Worm (Caenorhabditis elegans) whole organism, L1 larva: ENCODE results near the gene sod-4.
A peak's percentile ranks its signal among the peaks of the same experiment; 100 is the strongest.

ENCODE experiments used
- C04F5.9 ChIP-seq: sonication (generic microtip); optimal IDR thresholded peaks from 2 replicates; lab custom pipeline; 2016; ENCODE audit warnings: missing genetic modification characterization, missing compliant biosample characterization
- C16A3.4 ChIP-seq: fragments of 150-350 bp; optimal IDR thresholded peaks from 2 replicates; lab custom pipeline; 2014; ENCODE audit warnings: missing biosample characterization, missing genetic modification characterization
- alr-1 ChIP-seq: fragments of 200-800 bp; sonication (Bioruptor generic); optimal IDR thresholded peaks from 2 replicates; lab custom pipeline; 2018; ENCODE audit warnings: borderline replicate concordance, mild to moderate bottlenecking, missing genetic modification characterization, missing compliant biosample characterization
- ama-1 ChIP-seq: fragments of 150-350 bp; optimal IDR thresholded peaks from 2 replicates; lab custom pipeline; 2014
- ceh-82 ChIP-seq, 3 experiments: fragments of 150-350 bp in 1 of 3; sonication (generic microtip) in 2 of 3; optimal IDR thresholded peaks; 2 replicates each; lab custom pipeline; 2014 to 2017; ENCODE audit warnings: missing biosample characterization in 3 of 3, missing genetic modification characterization in 3 of 3
- ceh-88 ChIP-seq: fragments of 200-800 bp; sonication (Bioruptor generic); IDR thresholded peaks from 2 replicates; pipeline ENCODE4 v1.3.6; 2022; ENCODE audit warnings: missing genetic modification characterization, missing compliant biosample characterization
- ceh-90 ChIP-seq: sonication (generic microtip); optimal IDR thresholded peaks from 2 replicates; lab custom pipeline; 2016; ENCODE audit warnings: missing genetic modification characterization, missing compliant biosample characterization
- ces-1 ChIP-seq: fragments of 150-350 bp; optimal IDR thresholded peaks from 2 replicates; lab custom pipeline; 2014; ENCODE audit warnings: missing biosample characterization, missing genetic modification reagents, missing genetic modification characterization
- dpl-1 ChIP-seq, 3 experiments: fragments of 150-350 bp in 2 of 3; sonication (generic microtip) in 1 of 3; optimal IDR thresholded peaks; 2 replicates each; lab custom pipeline; 2014 to 2017; ENCODE audit warnings: missing biosample characterization in 3 of 3, missing genetic modification characterization in 3 of 3, missing genetic modification reagents in 3 of 3
- dsc-1 ChIP-seq: sonication (generic microtip); optimal IDR thresholded peaks from 2 replicates; lab custom pipeline; 2016; ENCODE audit warnings: mild to moderate bottlenecking, missing genetic modification characterization, missing compliant biosample characterization
- efl-1 ChIP-seq, 4 experiments: fragments of 150-350 bp; optimal IDR thresholded peaks in 3 of 4; peaks in 1 of 4; 1 replicate in 1 of 4; 2 replicates in 3 of 4; lab custom pipeline; 2014; ENCODE audit warnings: missing biosample characterization in 2 of 4, missing genetic modification characterization in 2 of 4, missing genetic modification reagents in 2 of 4
- egl-13 ChIP-seq: sonication (generic microtip); optimal IDR thresholded peaks from 2 replicates; lab custom pipeline; 2016; ENCODE audit warnings: missing genotype, missing genetic modification reagents, missing genetic modification characterization, missing compliant biosample characterization
- egl-27 ChIP-seq, 2 experiments: fragments of 150-350 bp in 1 of 2; sonication (generic microtip); optimal IDR thresholded peaks; 3 replicates each; lab custom pipeline; 2017 to 2018; ENCODE audit warnings: missing biosample characterization in 2 of 2, missing genetic modification characterization in 2 of 2, missing genetic modification reagents in 2 of 2
- elt-3 ChIP-seq, 6 experiments: fragments of 150-350 bp in 1 of 6; sonication (generic microtip); optimal IDR thresholded peaks; 2 replicates each; lab custom pipeline; 2017 to 2018; ENCODE audit warnings: missing biosample characterization in 6 of 6, missing genetic modification characterization in 6 of 6, inconsistent platforms in 1 of 6
- fkh-10 ChIP-seq: sonication (generic microtip); optimal IDR thresholded peaks from 2 replicates; lab custom pipeline; 2017; ENCODE audit warnings: missing biosample characterization, missing genetic modification reagents, missing genetic modification characterization
- fkh-4 ChIP-seq: sonication (generic microtip); optimal IDR thresholded peaks from 2 replicates; lab custom pipeline; 2016; ENCODE audit warnings: missing compliant biosample characterization, missing genetic modification characterization, borderline replicate concordance
- fkh-8 ChIP-seq: sonication (generic microtip); optimal IDR thresholded peaks from 2 replicates; lab custom pipeline; 2016; ENCODE audit warnings: mild to moderate bottlenecking, missing genetic modification characterization, missing compliant biosample characterization
- grh-1 ChIP-seq: fragments of 200-800 bp; sonication (Bioruptor generic); IDR thresholded peaks from 2 replicates; pipeline ENCODE4 v1.3.6; 2022; ENCODE audit warnings: missing genetic modification reagents, missing genetic modification characterization, missing compliant biosample characterization
- irx-1 ChIP-seq: sonication (generic microtip); optimal IDR thresholded peaks from 2 replicates; lab custom pipeline; 2016; ENCODE audit warnings: missing genetic modification characterization, missing compliant biosample characterization
- isw-1 ChIP-seq: fragments of 200-800 bp; sonication (Bioruptor generic); IDR thresholded peaks from 2 replicates; pipeline ENCODE4 v1.3.6; 2022; ENCODE audit warnings: missing genetic modification characterization, missing compliant biosample characterization
- lin-13 ChIP-seq: fragments of 150-350 bp; optimal IDR thresholded peaks from 2 replicates; lab custom pipeline; 2014; ENCODE audit warnings: missing biosample characterization, missing genetic modification reagents, missing genetic modification characterization
- lin-35 ChIP-seq, 2 experiments: fragments of 150-350 bp; optimal IDR thresholded peaks; 2 replicates each; lab custom pipeline; 2014; ENCODE audit warnings: missing biosample characterization in 2 of 2, missing genetic modification characterization in 2 of 2, missing genetic modification reagents in 2 of 2
- lin-39 ChIP-seq: fragments of 150-350 bp; optimal IDR thresholded peaks from 2 replicates; lab custom pipeline; 2014; ENCODE audit warnings: missing biosample characterization, missing genetic modification reagents, missing genetic modification characterization
- lsy-2 ChIP-seq, 2 experiments: fragments of 150-350 bp; optimal IDR thresholded peaks; 2 replicates each; lab custom pipeline; 2014; ENCODE audit warnings: missing biosample characterization in 2 of 2, missing genetic modification characterization in 2 of 2
- mef-2 ChIP-seq: fragments of 150-350 bp; optimal IDR thresholded peaks from 2 replicates; lab custom pipeline; 2014; ENCODE audit warnings: missing biosample characterization, missing genetic modification characterization
- mep-1 ChIP-seq: fragments of 150-350 bp; optimal IDR thresholded peaks from 2 replicates; lab custom pipeline; 2014; ENCODE audit warnings: missing biosample characterization, missing genetic modification characterization
- nhr-28 ChIP-seq: fragments of 150-350 bp; optimal IDR thresholded peaks from 2 replicates; lab custom pipeline; 2014; ENCODE audit warnings: missing biosample characterization, missing genetic modification characterization
- nhr-47 ChIP-seq: sonication (generic microtip); optimal IDR thresholded peaks from 2 replicates; lab custom pipeline; 2016; ENCODE audit warnings: mild to moderate bottlenecking, missing genetic modification characterization, moderate library complexity, missing compliant biosample characterization
- nhr-76 ChIP-seq: sonication (generic microtip); optimal IDR thresholded peaks from 2 replicates; lab custom pipeline; 2017; ENCODE audit warnings: missing biosample characterization, missing genetic modification characterization
- nhr-77 ChIP-seq: fragments of 150-350 bp; optimal IDR thresholded peaks from 2 replicates; lab custom pipeline; 2014; ENCODE audit warnings: missing biosample characterization, missing genetic modification characterization
- nhr-84 ChIP-seq: sonication (generic microtip); optimal IDR thresholded peaks from 2 replicates; lab custom pipeline; 2017; ENCODE audit warnings: missing biosample characterization, missing genetic modification characterization
- nhr-90 ChIP-seq: sonication (generic microtip); optimal IDR thresholded peaks from 2 replicates; lab custom pipeline; 2016; ENCODE audit warnings: mild to moderate bottlenecking, missing genetic modification characterization, missing compliant biosample characterization; ENCODE audit not compliant: poor library complexity
- pag-3 ChIP-seq: sonication (generic microtip); optimal IDR thresholded peaks from 2 replicates; lab custom pipeline; 2017; ENCODE audit warnings: missing genetic modification characterization, mild to moderate bottlenecking, missing compliant biosample characterization, antibody characterized with exemption, borderline replicate concordance; ENCODE audit not compliant: insufficient read depth
- pax-3 ChIP-seq: fragments of 200-800 bp; sonication (Bioruptor generic); optimal IDR thresholded peaks from 2 replicates; lab custom pipeline; 2018; ENCODE audit warnings: mild to moderate bottlenecking, missing genetic modification characterization, moderate library complexity, missing compliant biosample characterization
- pqm-1 ChIP-seq: sonication (generic microtip); optimal IDR thresholded peaks from 3 replicates; lab custom pipeline; 2017; ENCODE audit warnings: missing biosample characterization, missing genetic modification characterization
- rnt-1 ChIP-seq: sonication (generic microtip); optimal IDR thresholded peaks from 2 replicates; lab custom pipeline; 2016; ENCODE audit warnings: mild to moderate bottlenecking, missing genetic modification characterization, moderate library complexity, missing compliant biosample characterization
- skn-1 ChIP-seq: fragments of 150-350 bp; optimal IDR thresholded peaks from 2 replicates; lab custom pipeline; 2014; ENCODE audit warnings: missing biosample characterization, missing genetic modification characterization
- snu-23 ChIP-seq: sonication (generic microtip); optimal IDR thresholded peaks from 2 replicates; lab custom pipeline; 2016; ENCODE audit warnings: missing genetic modification characterization, missing compliant biosample characterization
- sup-37 ChIP-seq: fragments of 200-800 bp; sonication (Bioruptor generic); optimal IDR thresholded peaks from 2 replicates; lab custom pipeline; 2018; ENCODE audit warnings: mild to moderate bottlenecking, missing genetic modification characterization, missing compliant biosample characterization
- tbx-2 ChIP-seq: sonication (generic microtip); optimal IDR thresholded peaks from 2 replicates; lab custom pipeline; 2016; ENCODE audit warnings: missing genetic modification characterization, missing compliant biosample characterization
- unc-62 ChIP-seq: fragments of 150-350 bp; optimal IDR thresholded peaks from 2 replicates; lab custom pipeline; 2014; ENCODE audit warnings: missing biosample characterization, missing genetic modification reagents, missing genetic modification characterization
- unc-86 ChIP-seq: sonication (generic microtip); optimal IDR thresholded peaks from 2 replicates; lab custom pipeline; 2016; ENCODE audit warnings: missing genetic modification characterization, missing compliant biosample characterization
- vab-15 ChIP-seq: sonication (generic microtip); optimal IDR thresholded peaks from 2 replicates; lab custom pipeline; 2017; ENCODE audit warnings: missing genotype, mild to moderate bottlenecking, missing genetic modification characterization, missing compliant biosample characterization
- xbp-1 ChIP-seq: sonication (generic microtip); optimal IDR thresholded peaks from 2 replicates; lab custom pipeline; 2016; ENCODE audit warnings: missing genetic modification characterization, missing compliant biosample characterization
- zag-1 ChIP-seq: fragments of 150-350 bp; optimal IDR thresholded peaks from 2 replicates; lab custom pipeline; 2014; ENCODE audit warnings: missing biosample characterization, missing genetic modification characterization
- ztf-11 ChIP-seq, 2 experiments: sonication (generic microtip); optimal IDR thresholded peaks; 2 replicates each; lab custom pipeline; 2016 to 2017; ENCODE audit warnings: missing genetic modification characterization in 2 of 2, missing biosample characterization in 1 of 2, missing compliant biosample characterization in 1 of 2
- ztf-4 ChIP-seq: fragments of 150-350 bp; optimal IDR thresholded peaks from 2 replicates; lab custom pipeline; 2014; ENCODE audit warnings: missing biosample characterization, missing genetic modification characterization

The sod-4 gene

ce11 chrIII:9523581-9523980, 23.4 kb upstream of the sod-4 start, which contains the start of gene mrps-23:
TSS of gene mrps-23 (minus strand) at chrIII:9523672.
- TF ChIP-seq nhr-47 (tag; lab: Kevin White, UChicago) (peak; percentile 7), snu-23 (GFP tag; lab: Kevin White, UChicago) (peak; percentile 20), elt-3 (tag; optimal IDR thresholded peaks at IDR 0.05; lab: Kevin White, UChicago) (peak in 1 of 6 experiments; percentile 12), lin-35 (GFP tag; optimal IDR thresholded peaks at IDR 0.05; lab: Kevin White, UChicago) (peak in 1 of 2 experiments; percentile 30), ama-1 (lab: Kevin White, UChicago) (no peak), efl-1 (optimal IDR thresholded peaks at IDR 0.05; lab: Kevin White, UChicago) (no peak), efl-1 (GFP tag; optimal IDR thresholded peaks at IDR 0.05 in 1 of 2; lab: Kevin White, UChicago) (peak in 1 of 2 experiments; percentile 16), lsy-2 (tag; optimal IDR thresholded peaks at IDR 0.05; lab: Kevin White, UChicago) (peak in 1 of 2 experiments; percentile 35), nhr-90 (tag; lab: Kevin White, UChicago) (peak; percentile 22), dpl-1 (GFP tag; optimal IDR thresholded peaks at IDR 0.05; lab: Kevin White, UChicago) (peak in 1 of 3 experiments; percentile 7), egl-13 (tag; lab: Kevin White, UChicago) (no peak)

ce11 chrIII:9521410-9522090, 21.4 kb upstream of the sod-4 start, which contains the start of the genes clu-1 and prp-40:
TSS of gene clu-1 (minus strand) at chrIII:9521460.
TSS of gene prp-40 (plus strand) at chrIII:9522075.
- TF ChIP-seq grh-1 (GFP tag; lab: Robert Waterston, UW), result peak; percentile 78
- TF ChIP-seq nhr-76 (tag; lab: Kevin White, UChicago), result no peak
- no peak for TF ChIP-seq unc-62 (GFP tag; lab: Kevin White, UChicago)
- peak; percentile 71 for TF ChIP-seq egl-13 (tag; lab: Kevin White, UChicago)
- TF ChIP-seq pax-3 (tag; lab: Kevin White, UChicago), result peak; percentile 58
- peak; percentile 86 for TF ChIP-seq fkh-8 (tag; lab: Kevin White, UChicago)
- peak; percentile 86 for TF ChIP-seq nhr-90 (tag; lab: Kevin White, UChicago)
- peak; percentile 94 to 96 for TF ChIP-seq lsy-2 (tag; optimal IDR thresholded peaks at IDR 0.05; lab: Kevin White, UChicago)
- peak; percentile 83 for TF ChIP-seq ztf-4 (tag; lab: Kevin White, UChicago)
- no peak for TF ChIP-seq alr-1 (tag; lab: Kevin White, UChicago)
- no peak for TF ChIP-seq ces-1 (GFP tag; lab: Kevin White, UChicago)
- TF ChIP-seq fkh-4 (tag; lab: Kevin White, UChicago), result peak; percentile 77
- TF ChIP-seq C04F5.9 (tag; lab: Kevin White, UChicago), result peak; percentile 70
- peak; percentile 83 to 87 (median 86) for TF ChIP-seq dpl-1 (GFP tag; optimal IDR thresholded peaks at IDR 0.05; lab: Kevin White, UChicago)
- no peak for TF ChIP-seq ceh-90
- TF ChIP-seq egl-27 (tag; optimal IDR thresholded peaks at IDR 0.05; lab: Kevin White, UChicago), result no peak
- no peak for TF ChIP-seq nhr-28 (tag; lab: Kevin White, UChicago)
- TF ChIP-seq pqm-1 (tag; lab: Kevin White, UChicago), result no peak
- peak; percentile 98 for TF ChIP-seq dsc-1 (tag; lab: Kevin White, UChicago)
- peak; percentile 90 to 92 (median 92) for TF ChIP-seq ceh-82 (tag; optimal IDR thresholded peaks at IDR 0.05; lab: Kevin White, UChicago)
- no peak for TF ChIP-seq ceh-88 (GFP tag; lab: Robert Waterston, UW)
- TF ChIP-seq tbx-2 (tag; lab: Kevin White, UChicago), result peak; percentile 92
- TF ChIP-seq sup-37 (GFP tag; lab: Kevin White, UChicago), result peak; percentile 33
- TF ChIP-seq elt-3 (tag; optimal IDR thresholded peaks at IDR 0.05; lab: Kevin White, UChicago), result peak in 3 of 6 experiments; percentile 21 to 86 (median 68)
- TF ChIP-seq mep-1 (tag; lab: Kevin White, UChicago), result peak; percentile 89
- peak; percentile 78 for TF ChIP-seq skn-1 (tag; lab: Kevin White, UChicago)
- no peak for TF ChIP-seq nhr-84 (tag; lab: Kevin White, UChicago)
- no peak for TF ChIP-seq zag-1 (tag; lab: Kevin White, UChicago)
- peak; percentile 89 for TF ChIP-seq lin-13
- TF ChIP-seq lin-39, result peak; percentile 65
- TF ChIP-seq vab-15, result no peak
- peak; percentile 71 for TF ChIP-seq mef-2
- peak; percentile 94 for TF ChIP-seq C16A3.4 (tag; lab: Kevin White, UChicago)
- peak; percentile 57 for TF ChIP-seq fkh-10 (GFP tag; lab: Kevin White, UChicago)
- peak; percentile 90 for TF ChIP-seq xbp-1 (tag; lab: Kevin White, UChicago)
- peak; percentile 88 for TF ChIP-seq unc-86 (tag; lab: Kevin White, UChicago)
- TF ChIP-seq nhr-77 (tag; lab: Kevin White, UChicago), result peak; percentile 81
- peak in 1 of 2 experiments; percentile 37 for TF ChIP-seq ztf-11 (tag; optimal IDR thresholded peaks at IDR 0.05; lab: Kevin White, UChicago)
- TF ChIP-seq isw-1 (GFP tag; lab: Robert Waterston, UW), result peak; percentile 88
- peak; percentile 95 for TF ChIP-seq rnt-1 (tag; lab: Kevin White, UChicago)
- TF ChIP-seq irx-1 (tag; lab: Kevin White, UChicago), result peak; percentile 77
- TF ChIP-seq pag-3 (tag; lab: Kevin White, UChicago), result no peak
